Worm (Caenorhabditis elegans): Measurements from ENCODE around the gene nos-1.

DNA sequence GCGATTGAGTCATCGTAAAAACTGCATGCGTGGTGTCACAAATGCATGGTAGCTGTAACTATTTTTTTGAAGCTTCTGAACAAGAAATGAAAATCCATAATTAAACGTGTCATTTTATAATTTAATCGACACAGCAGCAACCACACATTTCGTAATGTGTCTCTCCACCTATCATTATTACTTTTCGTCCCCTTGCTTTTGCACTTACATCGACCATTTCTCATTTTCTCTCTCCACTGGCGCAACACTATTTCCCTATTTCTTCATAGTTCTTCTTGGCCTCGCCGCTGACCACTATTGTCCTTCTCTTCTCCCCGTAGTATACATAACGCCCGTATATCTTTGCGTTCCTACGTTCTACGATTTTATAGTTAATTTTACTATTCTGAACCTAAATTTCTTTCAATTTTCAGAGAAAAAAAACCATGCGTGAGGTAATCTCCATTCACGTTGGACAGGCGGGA lies 34.6 kb downstream of the nos-1 start, which contains the start of gene tba-4:
- TF ChIP-seq T22C8.4 (GFP tag; IDR thresholded peaks at IDR 0.05) (no peak), ref-1 (GFP tag; conservative IDR thresholded peaks at IDR 0.05) (no peak), ztf-29 (GFP tag; IDR thresholded peaks at IDR 0.05) (no peak), med-1 (GFP tag; optimal IDR thresholded peaks at IDR 0.05; ENCODE audit: insufficient read depth) (no peak)
